Worm (Caenorhabditis elegans) whole organism, early embryonic: ENCODE data around the gene Y49F6A.12.

ENCODE experiments used
- aly-1 ChIP-seq: sonication (generic microtip); optimal IDR thresholded peaks from 2 replicates; lab custom pipeline; 2016; ENCODE audit warnings: missing genetic modification characterization, missing compliant biosample characterization
- ama-1 ChIP-seq: fragments of 150-350 bp; optimal IDR thresholded peaks from 2 replicates; lab custom pipeline; 2014
- flt-1 ChIP-seq: fragments of 200-800 bp; sonication (Bioruptor generic); IDR thresholded peaks from 2 replicates; pipeline ENCODE4 v1.3.6; 2022; ENCODE audit warnings: missing genetic modification characterization, missing compliant biosample characterization
- hmg-4 ChIP-seq: fragments of 200-800 bp; sonication (Bioruptor generic); optimal IDR thresholded peaks from 2 replicates; lab custom pipeline; 2018; ENCODE audit warnings: mild to moderate bottlenecking, missing genetic modification characterization, missing compliant biosample characterization
- tbx-11 ChIP-seq: fragments of 200-800 bp; sonication (Bioruptor generic); IDR thresholded peaks from 2 replicates; pipeline ENCODE4 v1.3.6; 2022; ENCODE audit warnings: missing genetic modification characterization, missing compliant biosample characterization
- tbx-37 ChIP-seq: fragments of 200-800 bp; sonication (Bioruptor generic); conservative IDR thresholded peaks from 2 replicates; pipeline ENCODE4 v1.3.6; 2022; ENCODE audit warnings: missing genetic modification reagents, missing genetic modification characterization, missing compliant biosample characterization

DNA sequence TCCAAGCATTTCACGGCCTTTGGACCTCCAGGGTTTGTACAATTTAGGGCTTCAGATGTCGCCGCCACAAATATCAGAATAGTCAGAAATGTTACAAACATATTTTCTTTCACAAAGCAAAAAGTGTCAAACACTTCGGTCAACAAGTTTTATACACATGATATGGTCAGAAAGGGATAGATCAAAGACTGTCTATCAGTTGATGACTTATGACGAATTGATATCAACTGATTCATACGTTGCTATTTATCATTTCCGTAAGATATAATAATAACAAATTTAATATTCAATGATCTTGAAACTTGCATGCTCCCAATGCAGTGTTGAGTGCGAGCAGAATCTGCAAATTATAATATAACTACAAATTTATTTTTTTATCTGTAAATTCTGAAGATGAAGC is 34.8 kb upstream of the Y49F6A.12 start, which contains the start of gene W10G11.1:
- TF ChIP-seq tbx-37 (GFP tag; lab: Robert Waterston, UW) (no peak), tbx-11 (GFP tag; lab: Robert Waterston, UW) (no peak), flt-1 (GFP tag; lab: Robert Waterston, UW) (no peak), hmg-4 (GFP tag; lab: Kevin White, UChicago) (no peak), ama-1 (lab: Kevin White, UChicago) (no peak), aly-1 (tag; lab: Kevin White, UChicago) (no peak)
